Worm (Caenorhabditis elegans) whole organism, midembryonic: ENCODE measurements around the gene hrde-2.

Source experiments
- T22C8.4 ChIP-seq: fragments of 200-800 bp; sonication (Bioruptor generic); IDR thresholded peaks from 2 replicates; pipeline ENCODE4 v1.3.6; 2022; ENCODE audit warnings: missing genetic modification characterization, missing compliant biosample characterization
- cog-1 ChIP-seq: sonication (generic microtip); optimal IDR thresholded peaks from 2 replicates; lab custom pipeline; 2016; ENCODE audit warnings: missing genetic modification characterization, missing compliant biosample characterization
- flt-1 ChIP-seq: fragments of 200-800 bp; sonication (Bioruptor generic); IDR thresholded peaks from 2 replicates; pipeline ENCODE4 v1.3.6; 2022; ENCODE audit warnings: missing genetic modification characterization, missing compliant biosample characterization
- klf-2 ChIP-seq: fragments of 200-800 bp; sonication (Bioruptor generic); conservative IDR thresholded peaks from 2 replicates; pipeline ENCODE4 v1.3.6; 2022; ENCODE audit warnings: missing genetic modification reagents, missing genetic modification characterization, missing compliant biosample characterization
- med-1 ChIP-seq: sonication (generic microtip); optimal IDR thresholded peaks from 2 replicates; lab custom pipeline; 2017; ENCODE audit warnings: missing genetic modification characterization, mild to moderate bottlenecking, missing compliant biosample characterization, antibody characterized with exemption, missing genetic modification reagents; ENCODE audit not compliant: insufficient read depth
- ref-1 ChIP-seq: fragments of 200-800 bp; sonication (Bioruptor generic); conservative IDR thresholded peaks from 2 replicates; pipeline ENCODE4 v1.3.6; 2022; ENCODE audit warnings: missing genetic modification reagents, missing genetic modification characterization, missing compliant biosample characterization
- ztf-23 ChIP-seq: fragments of 200-800 bp; sonication (Bioruptor generic); IDR thresholded peaks from 2 replicates; pipeline ENCODE4 v1.3.6; 2022; ENCODE audit warnings: missing genetic modification reagents, missing genetic modification characterization, missing compliant biosample characterization

- TF ChIP-seq ztf-23 (no peak), T22C8.4 (GFP tag; lab: Robert Waterston, UW) (no peak), klf-2 (GFP tag; lab: Robert Waterston, UW) (no peak), flt-1 (GFP tag; lab: Robert Waterston, UW) (no peak), ref-1 (no peak), med-1 (GFP tag; lab: Kevin White, UChicago) (no peak), cog-1 (tag; lab: Kevin White, UChicago) (no peak)
Measured at ce11 chrV:15012542-15013301, 7.8 kb downstream of the hrde-2 start.
